Worm (Caenorhabditis elegans) whole organism, late embryonic: Measurements from ENCODE around the gene srj-44.

Source experiments
- Y22D7AL.16 ChIP-seq: sonication (generic microtip); optimal IDR thresholded peaks from 2 replicates; lab custom pipeline; 2016; ENCODE audit warnings: missing genetic modification characterization, missing compliant biosample characterization
- ahr-1 ChIP-seq: sonication (generic microtip); optimal IDR thresholded peaks from 2 replicates; lab custom pipeline; 2016; ENCODE audit warnings: missing genetic modification characterization, missing compliant biosample characterization
- ama-1 ChIP-seq: fragments of 150-350 bp; optimal IDR thresholded peaks from 2 replicates; lab custom pipeline; 2014
- ceh-14 ChIP-seq: sonication (generic microtip); optimal IDR thresholded peaks from 2 replicates; lab custom pipeline; 2016; ENCODE audit warnings: missing genotype, missing genetic modification characterization, missing compliant biosample characterization
- ceh-2 ChIP-seq: sonication (generic microtip); optimal IDR thresholded peaks from 2 replicates; lab custom pipeline; 2016; ENCODE audit warnings: missing genotype, missing genetic modification characterization, missing compliant biosample characterization
- ceh-30 ChIP-seq: fragments of 150-350 bp; optimal IDR thresholded peaks from 2 replicates; lab custom pipeline; 2014; ENCODE audit warnings: missing biosample characterization, missing genetic modification characterization
- ceh-31 ChIP-seq: sonication (generic microtip); optimal IDR thresholded peaks from 2 replicates; lab custom pipeline; 2016; ENCODE audit warnings: missing genetic modification characterization, missing compliant biosample characterization
- ceh-34 ChIP-seq: sonication (generic microtip); optimal IDR thresholded peaks from 2 replicates; lab custom pipeline; 2016; ENCODE audit warnings: mild to moderate bottlenecking, missing genetic modification characterization, missing compliant biosample characterization
- ceh-6 ChIP-seq: fragments of 200-800 bp; sonication (Bioruptor generic); optimal IDR thresholded peaks from 2 replicates; lab custom pipeline; 2018; ENCODE audit warnings: mild to moderate bottlenecking, missing genetic modification characterization, missing compliant biosample characterization
- ceh-9 ChIP-seq: sonication (generic microtip); optimal IDR thresholded peaks from 2 replicates; lab custom pipeline; 2016; ENCODE audit warnings: mild to moderate bottlenecking, missing genetic modification characterization, inconsistent platforms, missing compliant biosample characterization
- dmd-4 ChIP-seq: sonication (generic microtip); optimal IDR thresholded peaks from 2 replicates; lab custom pipeline; 2016; ENCODE audit warnings: borderline replicate concordance, missing genetic modification characterization, missing compliant biosample characterization
- elt-2 ChIP-seq: sonication (generic microtip); optimal IDR thresholded peaks from 2 replicates; lab custom pipeline; 2016; ENCODE audit warnings: missing genetic modification reagents, missing genetic modification characterization, missing compliant biosample characterization
- fkh-6 ChIP-seq: sonication (generic microtip); optimal IDR thresholded peaks from 2 replicates; lab custom pipeline; 2016; ENCODE audit warnings: missing genetic modification characterization, missing compliant biosample characterization
- gmeb-2 ChIP-seq: sonication (generic microtip); optimal IDR thresholded peaks from 2 replicates; lab custom pipeline; 2016; ENCODE audit warnings: missing genetic modification characterization, inconsistent platforms, missing compliant biosample characterization
- hlh-15 ChIP-seq: sonication (generic microtip); optimal IDR thresholded peaks from 2 replicates; lab custom pipeline; 2016; ENCODE audit warnings: missing genetic modification characterization, missing compliant biosample characterization
- hlh-6 ChIP-seq: sonication (generic microtip); optimal IDR thresholded peaks from 2 replicates; lab custom pipeline; 2016; ENCODE audit warnings: missing genotype, missing genetic modification characterization, missing compliant biosample characterization
- lim-6 ChIP-seq: sonication (generic microtip); optimal IDR thresholded peaks from 2 replicates; lab custom pipeline; 2016; ENCODE audit warnings: missing genetic modification characterization, missing compliant biosample characterization
- lin-11 ChIP-seq: fragments of 200-800 bp; sonication (Bioruptor generic); optimal IDR thresholded peaks from 2 replicates; lab custom pipeline; 2018; ENCODE audit warnings: mild to moderate bottlenecking, missing genetic modification characterization, missing compliant biosample characterization
- madf-2 ChIP-seq: sonication (generic microtip); optimal IDR thresholded peaks from 2 replicates; lab custom pipeline; 2017; ENCODE audit warnings: missing genetic modification characterization, missing compliant biosample characterization
- nfya-1 ChIP-seq: sonication (generic microtip); optimal IDR thresholded peaks from 2 replicates; lab custom pipeline; 2017; ENCODE audit warnings: missing genetic modification characterization, mild to moderate bottlenecking, missing compliant biosample characterization, antibody characterized with exemption, moderate library complexity
- nhr-11 ChIP-seq: fragments of 150-350 bp; optimal IDR thresholded peaks from 2 replicates; lab custom pipeline; 2014; ENCODE audit warnings: missing biosample characterization, missing genetic modification characterization
- nhr-232 ChIP-seq: sonication (generic microtip); optimal IDR thresholded peaks from 2 replicates; lab custom pipeline; 2016; ENCODE audit warnings: missing genetic modification characterization, missing compliant biosample characterization
- npax-4 ChIP-seq: sonication (generic microtip); optimal IDR thresholded peaks from 2 replicates; lab custom pipeline; 2016; ENCODE audit warnings: missing genetic modification characterization, missing compliant biosample characterization
- pat-9 ChIP-seq: fragments of 200-800 bp; sonication (Bioruptor generic); optimal IDR thresholded peaks from 2 replicates; lab custom pipeline; 2018; ENCODE audit warnings: mild to moderate bottlenecking, missing genetic modification characterization, moderate library complexity, missing compliant biosample characterization
- pha-2 ChIP-seq: sonication (generic microtip); optimal IDR thresholded peaks from 2 replicates; lab custom pipeline; 2017; ENCODE audit warnings: mild to moderate bottlenecking, missing genetic modification characterization, missing compliant biosample characterization
- pqm-1 ChIP-seq: sonication (generic microtip); optimal IDR thresholded peaks from 2 replicates; lab custom pipeline; 2016; ENCODE audit warnings: missing genetic modification characterization, missing compliant biosample characterization
- pros-1 ChIP-seq: fragments of 150-350 bp; optimal IDR thresholded peaks from 2 replicates; lab custom pipeline; 2014; ENCODE audit warnings: missing biosample characterization, missing genetic modification reagents, missing genetic modification characterization
- sdc-2 ChIP-seq: sonication (generic microtip); optimal IDR thresholded peaks from 2 replicates; lab custom pipeline; 2016; ENCODE audit warnings: missing genotype, missing genetic modification characterization, missing compliant biosample characterization
- sox-2 ChIP-seq: fragments of 200-800 bp; sonication (Bioruptor generic); IDR thresholded peaks from 2 replicates; pipeline ENCODE4 v1.3.6; 2022; ENCODE audit warnings: missing genetic modification reagents, missing genetic modification characterization, missing compliant biosample characterization
- ttx-3 ChIP-seq: sonication (generic microtip); optimal IDR thresholded peaks from 2 replicates; lab custom pipeline; 2016; ENCODE audit warnings: missing genetic modification reagents, missing genetic modification characterization, missing compliant biosample characterization
- unc-3 ChIP-seq, 2 experiments: fragments of 200-800 bp in 1 of 2; sonication (Bioruptor generic) in 1 of 2; sonication (generic microtip) in 1 of 2; conservative IDR thresholded peaks in 1 of 2; optimal IDR thresholded peaks in 1 of 2; 2 replicates each; pipeline versions ENCODE4 v1.3.6 to Lab custom; 2016 to 2022; ENCODE audit warnings: missing compliant biosample characterization in 2 of 2, missing genetic modification characterization in 2 of 2, missing genetic modification reagents in 1 of 2
- unc-86 ChIP-seq: sonication (generic microtip); optimal IDR thresholded peaks from 2 replicates; lab custom pipeline; 2016; ENCODE audit warnings: missing genetic modification characterization, missing compliant biosample characterization
- ztf-16 ChIP-seq: sonication (generic microtip); optimal IDR thresholded peaks from 2 replicates; lab custom pipeline; 2017; ENCODE audit warnings: missing genetic modification characterization, missing compliant biosample characterization

The srj-44 gene

ce11 chrV:2845771-2846170, at the start of gene srj-44:
TSS of gene srj-44 (minus strand) at chrV:2845871.
- TF ChIP-seq ceh-34 (tag; lab: Kevin White, UChicago) (no peak), pros-1 (tag; lab: Kevin White, UChicago) (no peak), sox-2 (GFP tag; lab: Robert Waterston, UW) (no peak), ahr-1 (no peak)

ce11 chrV:2892976-2893375, 47.3 kb upstream of the srj-44 start, which contains the start of gene srh-127:
TSS of gene srh-127 (plus strand) at chrV:2893276.
- TF ChIP-seq Y22D7AL.16 (tag; lab: Kevin White, UChicago) (no peak), lim-6 (tag; lab: Kevin White, UChicago) (no peak), pqm-1 (tag; lab: Kevin White, UChicago) (no peak), ceh-6 (no peak), ceh-31 (tag; lab: Kevin White, UChicago) (no peak), ama-1 (lab: Kevin White, UChicago) (no peak), npax-4 (tag; lab: Kevin White, UChicago) (no peak), unc-3 (GFP tag; conservative IDR thresholded peaks at IDR 0.05; lab: Robert Waterston, UW) (no peak), unc-3 (tag; optimal IDR thresholded peaks at IDR 0.05; lab: Kevin White, UChicago) (no peak), ceh-9 (tag; lab: Kevin White, UChicago) (no peak), madf-2 (tag; lab: Kevin White, UChicago) (no peak)
- TF ChIP-seq, all 69 proteins: peak for 0

- TF ChIP-seq pros-1 (tag; lab: Kevin White, UChicago) (no peak), fkh-6 (tag; lab: Kevin White, UChicago) (no peak), ceh-2 (tag; lab: Kevin White, UChicago) (no peak), dmd-4 (tag; lab: Kevin White, UChicago) (no peak), unc-86 (no peak), hlh-15 (tag; lab: Kevin White, UChicago) (no peak), ceh-30 (tag; lab: Kevin White, UChicago) (no peak), pat-9 (tag; lab: Kevin White, UChicago) (no peak)
These were observed 46.3 kb upstream of the srj-44 start, which contains the start of gene F37B4.15 for ce11 chrV:2891927-2892326. TSS of gene F37B4.15 (plus strand) at chrV:2892227.

- TF ChIP-seq ceh-6 (no peak), hlh-6 (tag; lab: Kevin White, UChicago) (no peak), nfya-1 (tag; lab: Kevin White, UChicago) (no peak), ama-1 (lab: Kevin White, UChicago) (no peak), sdc-2 (tag; lab: Kevin White, UChicago) (no peak), pha-2 (no peak), gmeb-2 (tag; lab: Kevin White, UChicago) (no peak), ahr-1 (no peak), lin-11 (tag; lab: Kevin White, UChicago) (no peak)
These were observed 43.0 kb upstream of the srj-44 start, which contains the start of gene srw-4 for ce11 chrV:2888681-2889080. TSS of gene srw-4 (minus strand) at chrV:2888781.

ce11 chrV:2888265-2888664, 42.6 kb upstream of the srj-44 start:
- TF ChIP-seq nhr-232 (tag; lab: Kevin White, UChicago) (no peak), pros-1 (tag; lab: Kevin White, UChicago) (no peak), elt-2 (tag; lab: Kevin White, UChicago) (no peak), madf-2 (tag; lab: Kevin White, UChicago) (no peak), ztf-16 (no peak), nhr-11 (no peak), ceh-14 (tag; lab: Kevin White, UChicago) (no peak), ttx-3 (tag; lab: Kevin White, UChicago) (no peak), unc-3 (GFP tag; conservative IDR thresholded peaks at IDR 0.05; lab: Robert Waterston, UW) (no peak), unc-3 (tag; optimal IDR thresholded peaks at IDR 0.05; lab: Kevin White, UChicago) (no peak), lim-6 (tag; lab: Kevin White, UChicago) (no peak), dmd-4 (tag; lab: Kevin White, UChicago) (no peak)
